Fruit fly (Drosophila melanogaster): ENCODE measurements around the gene Gnpnat.

The Gnpnat gene

dm6 chr3R:29737891-29738290, at the start of gene Gnpnat (continued):
- peak; percentile 22 for TF ChIP-seq ewg (GFP tag; optimal IDR thresholded peaks at IDR 0.05)
- TF ChIP-seq Usf (GFP tag; optimal IDR thresholded peaks at IDR 0.05) = no peak
- no peak for TF ChIP-seq CG4707 (GFP tag; optimal IDR thresholded peaks at IDR 0.05)
- no peak for TF ChIP-seq Rx (GFP tag; IDR thresholded peaks at IDR 0.05)
- peak; percentile 83 for TF ChIP-seq gem (tag; optimal IDR thresholded peaks at IDR 0.05)
- TF ChIP-seq CG32767 (GFP tag; IDR thresholded peaks at IDR 0.05) = no peak
- no peak for TF ChIP-seq CG8478 (optimal IDR thresholded peaks at IDR 0.05)
- peak in 1 of 2 experiments; percentile 73 for TF ChIP-seq bsh (GFP tag; optimal IDR thresholded peaks at IDR 0.05)
- TF ChIP-seq ara (GFP tag; IDR thresholded peaks at IDR 0.05) = no peak
- TF ChIP-seq Mad (GFP tag; optimal IDR thresholded peaks at IDR 0.05) = no peak
- TF ChIP-seq C15 (GFP tag; IDR thresholded peaks at IDR 0.05) = no peak
- TF ChIP-seq amos (GFP tag; IDR thresholded peaks at IDR 0.05; ENCODE audit: partially characterized antibody) = no peak
- no peak for TF ChIP-seq CG6791 (GFP tag; IDR thresholded peaks at IDR 0.05; ENCODE audit: partially characterized antibody)
- no peak for TF ChIP-seq toy (GFP tag; IDR thresholded peaks at IDR 0.05)
- no peak for TF ChIP-seq ab (GFP tag; optimal IDR thresholded peaks at IDR 0.05)
- no peak for TF ChIP-seq Vsx1 (GFP tag; optimal IDR thresholded peaks at IDR 0.05)
- no peak for TF ChIP-seq Sry-δ (GFP tag; optimal IDR thresholded peaks at IDR 0.05)
- TF ChIP-seq corto (GFP tag; optimal IDR thresholded peaks at IDR 0.05) = peak; percentile 57
- peak; percentile 62 for TF ChIP-seq CG17829 (tag; optimal IDR thresholded peaks at IDR 0.05)
- no peak for TF ChIP-seq CG13624 (GFP tag; optimal IDR thresholded peaks at IDR 0.05)
- TF ChIP-seq CG7271 (tag; optimal IDR thresholded peaks at IDR 0.05) = no peak
- TF ChIP-seq Hsf (GFP tag; optimal IDR thresholded peaks at IDR 0.05) = no peak
- no peak for TF ChIP-seq chinmo (GFP tag; IDR thresholded peaks at IDR 0.05; ENCODE audit: partially characterized antibody)
- TF ChIP-seq salm (tag; optimal IDR thresholded peaks at IDR 0.05) = peak; percentile 47
- no peak for TF ChIP-seq CHES-1-like (GFP tag; optimal IDR thresholded peaks at IDR 0.05)
- no peak for TF ChIP-seq CG7372 (GFP tag; IDR thresholded peaks at IDR 0.05)
- TF ChIP-seq Hand (GFP tag; optimal IDR thresholded peaks at IDR 0.05) = peak; percentile 38
- no peak for TF ChIP-seq Nf-YA (GFP tag; IDR thresholded peaks at IDR 0.05)
- no peak for TF ChIP-seq CG11696 (GFP tag; IDR thresholded peaks at IDR 0.05)
- TF ChIP-seq Hr39 (optimal IDR thresholded peaks at IDR 0.05) = no peak
- peak; percentile 17 to 32 for TF ChIP-seq Pdp1 (GFP tag; optimal IDR thresholded peaks at IDR 0.05)
- no peak for TF ChIP-seq run (tag; optimal IDR thresholded peaks at IDR 0.05)
- TF ChIP-seq CG13296 (GFP tag; optimal IDR thresholded peaks at IDR 0.05) = peak; percentile 50
- TF ChIP-seq CG6254 (GFP tag; optimal IDR thresholded peaks at IDR 0.05) = peak; percentile 57
- no peak for TF ChIP-seq CG1024 (GFP tag; IDR thresholded peaks at IDR 0.05)
- TF ChIP-seq stc (GFP tag; IDR thresholded peaks at IDR 0.05) = no peak
- TF ChIP-seq Med (GFP tag) = peak; percentile 44
- TF ChIP-seq usp (GFP tag; optimal IDR thresholded peaks at IDR 0.05) = no peak
- TF ChIP-seq Camta (GFP tag; optimal IDR thresholded peaks at IDR 0.05) = no peak
- no peak for TF ChIP-seq ci (GFP tag; IDR thresholded peaks at IDR 0.05)
- TF ChIP-seq tx (GFP tag; optimal IDR thresholded peaks at IDR 0.05) = no peak
- TF ChIP-seq unc-4 (GFP tag; IDR thresholded peaks at IDR 0.05; ENCODE audit: partially characterized antibody) = no peak
- TF ChIP-seq Bteb2 (GFP tag; optimal IDR thresholded peaks at IDR 0.05) = no peak
- TF ChIP-seq ERR (GFP tag; optimal IDR thresholded peaks at IDR 0.05) = no peak
- TF ChIP-seq CG6683 (GFP tag; optimal IDR thresholded peaks at IDR 0.05) = peak; percentile 15
- TF ChIP-seq CG18011 (GFP tag; optimal IDR thresholded peaks at IDR 0.05) = no peak
- TF ChIP-seq CG12155 (GFP tag; optimal IDR thresholded peaks at IDR 0.05) = peak; percentile 22
- TF ChIP-seq tin (GFP tag; optimal IDR thresholded peaks at IDR 0.05) = peak; percentile 19
- no peak for TF ChIP-seq fd102C (GFP tag; optimal IDR thresholded peaks at IDR 0.05)
- TF ChIP-seq ttk (GFP tag; IDR thresholded peaks at IDR 0.05) = no peak
- TF ChIP-seq Gug (GFP tag; IDR thresholded peaks at IDR 0.05) = no peak
- TF ChIP-seq CG16779 (GFP tag; IDR thresholded peaks at IDR 0.05) = no peak
- TF ChIP-seq CG2712 (tag; optimal IDR thresholded peaks at IDR 0.05) = peak; percentile 69
